Worm (Caenorhabditis elegans): Measurements from ENCODE around the gene PDB1.1.

DNA sequence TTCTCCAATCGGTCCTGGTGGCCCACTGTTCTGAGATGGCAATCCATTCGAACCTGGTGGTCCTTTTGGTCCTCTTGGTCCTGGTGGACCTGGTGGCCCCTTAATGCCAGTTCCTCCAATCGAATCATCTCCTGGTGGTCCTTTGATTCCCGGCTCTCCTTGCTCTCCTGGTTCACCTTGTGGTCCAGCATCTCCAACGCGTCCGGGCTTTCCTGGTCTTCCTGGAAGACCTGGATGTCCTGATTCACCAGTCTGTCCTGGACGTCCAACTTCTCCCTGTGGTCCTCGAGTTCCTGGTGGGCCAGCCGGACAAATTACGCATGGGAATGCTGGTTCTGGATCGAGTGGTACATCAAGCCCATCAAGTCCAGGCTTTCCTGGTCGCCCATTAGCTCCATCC, 22.0 kb downstream of the PDB1.1 start:
- TF ChIP-seq tbp1 (GFP tag; optimal IDR thresholded peaks at IDR 0.05) (no peak), tlf-1 (GFP tag; optimal IDR thresholded peaks at IDR 0.05) (no peak), attf-5 (GFP tag; optimal IDR thresholded peaks at IDR 0.05) (no peak), snpc-1.3 (tag; optimal IDR thresholded peaks at IDR 0.05; ENCODE audit: insufficient read depth) (no peak), snpc-4 (GFP tag; optimal IDR thresholded peaks at IDR 0.05) (no peak), snpc-4 (tag; optimal IDR thresholded peaks at IDR 0.05) (no peak), nhr-120 (GFP tag; IDR thresholded peaks at IDR 0.05) (no peak)

All from whole organism, young adult.